Worm (Caenorhabditis elegans): ENCODE data around the gene cyh-1.

cyh-1 gene

ce11 chrII:3547282-3547681 is 42.5 kb downstream of the cyh-1 start:
- no peak for TF ChIP-seq unc-62 (GFP tag; optimal IDR thresholded peaks at IDR 0.05)

- no peak for TF ChIP-seq unc-62 (GFP tag; optimal IDR thresholded peaks at IDR 0.05)
Observed at ce11 chrII:3550352-3550751, 45.5 kb downstream of the cyh-1 start, which contains the start of gene W10G11.19. TSS of gene W10G11.19 (plus strand) at chrII:3550652.

ce11 chrII:3553453-3553852 is 48.6 kb downstream of the cyh-1 start, which contains the start of gene dnc-3:
TSS of gene dnc-3 (plus strand) at chrII:3553724.
- TF ChIP-seq unc-62 (GFP tag; optimal IDR thresholded peaks at IDR 0.05), result no peak

- no peak for TF ChIP-seq unc-62 (GFP tag; optimal IDR thresholded peaks at IDR 0.05)
Observed at ce11 chrII:3554673-3555072, 49.9 kb downstream of the cyh-1 start.

ce11 chrII:3555281-3555680 is 50.5 kb downstream of the cyh-1 start:
- TF ChIP-seq unc-62 (GFP tag; optimal IDR thresholded peaks at IDR 0.05), result no peak

- no peak for TF ChIP-seq unc-62 (GFP tag; optimal IDR thresholded peaks at IDR 0.05)
Observed at ce11 chrII:3556584-3556983, 51.8 kb downstream of the cyh-1 start.

ce11 chrII:3557417-3557816 is 52.6 kb downstream of the cyh-1 start, which contains the start of gene lgc-45:
TSS of gene lgc-45 (plus strand) at chrII:3557472.
- TF ChIP-seq unc-62 (GFP tag; optimal IDR thresholded peaks at IDR 0.05), result no peak

Measured in whole organism, dauer.